Fruit fly (Drosophila melanogaster) whole organism: ENCODE data around the gene Abl.
"Not testable (repeated sequence)": the region's sequence is repeated elsewhere in the genome, so short reads cannot be mapped to it uniquely, and the experiment has no call there.

Experiments used
- CG8478 ChIP-seq: fragments of >200 bp; optimal IDR thresholded peaks from 2 replicates; lab custom pipeline; 2018; ENCODE audit warnings: inconsistent platforms
- Dll ChIP-seq: fragments of >200 bp; optimal IDR thresholded peaks from 2 replicates; lab custom pipeline; 2017
- EcR ChIP-seq, 2 experiments: fragments of >200 bp; optimal IDR thresholded peaks; 2 replicates each; lab custom pipeline; 2017; ENCODE audit warnings: missing biosample characterization in 2 of 2, missing genetic modification characterization in 2 of 2, missing genetic modification reagents in 2 of 2
- pan ChIP-seq: fragments of >200 bp; optimal IDR thresholded peaks from 2 replicates; lab custom pipeline; 2017
- psq ChIP-seq: fragments of >200 bp; optimal IDR thresholded peaks from 2 replicates; lab custom pipeline; 2017
- usp ChIP-seq: fragments of >200 bp; optimal IDR thresholded peaks from 2 replicates; lab custom pipeline; 2017; ENCODE audit warnings: missing biosample characterization, missing genetic modification characterization, mixed read lengths

The Abl gene

DNA sequence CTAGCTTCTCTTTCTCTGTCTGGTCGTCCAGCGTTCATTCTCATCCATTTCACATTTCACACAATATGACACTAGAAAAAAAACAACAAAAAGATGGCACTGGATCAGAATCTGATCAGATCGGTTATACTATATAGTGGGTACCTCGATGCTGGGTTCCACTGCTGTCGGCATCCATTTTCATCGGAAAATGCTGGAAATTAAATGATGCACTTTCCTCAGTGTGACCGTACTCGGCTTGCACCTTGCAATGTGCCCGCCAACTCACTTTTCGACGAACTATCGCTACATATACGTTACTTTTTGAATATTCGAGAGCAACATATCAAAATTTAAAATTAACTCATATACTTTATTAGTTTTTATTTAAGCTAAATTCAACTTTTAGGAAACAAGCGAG is 56.8 kb downstream of the Abl start, which contains the start of gene tra:
Gene tra (minus strand): TSS at position 191 of the 400 bp plus-strand sequence.
- no peak for TF ChIP-seq EcR (GFP tag; optimal IDR thresholded peaks at IDR 0.05; lab: Kevin White, UChicago)
- TF ChIP-seq CG8478 = no peak
- no peak for TF ChIP-seq pan (lab: Kevin White, UChicago)
- no peak for TF ChIP-seq psq
- no peak for TF ChIP-seq Dll
- TF ChIP-seq usp (GFP tag; lab: Kevin White, UChicago) = no peak

DNA sequence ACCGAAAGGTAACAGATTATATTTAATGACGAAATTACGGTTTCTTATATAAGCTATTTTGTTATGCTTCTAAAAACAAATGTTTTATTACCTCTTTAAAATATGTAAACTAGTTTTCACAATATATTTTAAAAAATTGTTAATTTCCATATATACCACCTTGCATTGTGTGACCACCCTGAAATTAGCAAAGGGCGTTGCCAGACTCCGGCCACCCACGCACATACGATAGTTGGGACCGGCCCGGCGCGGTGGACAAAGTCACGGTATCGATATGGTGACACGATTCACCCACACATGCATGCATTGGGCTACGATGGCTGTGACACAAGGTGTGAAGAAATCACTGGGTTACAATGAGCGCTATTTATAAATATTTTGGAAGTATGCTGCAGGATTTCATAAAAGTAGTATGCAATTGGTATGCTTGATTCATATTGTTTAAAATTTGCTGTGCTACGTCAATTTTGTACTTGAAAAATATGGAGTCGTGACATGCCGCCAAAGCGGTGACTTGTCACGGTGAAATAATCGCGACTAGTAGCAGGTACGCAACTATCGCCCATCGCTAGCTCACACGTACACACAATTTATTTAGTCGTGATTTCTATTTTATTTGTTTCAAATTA is 59.6 kb downstream of the Abl start:
- TF ChIP-seq usp (GFP tag; lab: Kevin White, UChicago) (no peak), CG8478 (no peak), psq (no peak), pan (lab: Kevin White, UChicago) (no peak), Dll (no peak), EcR (GFP tag; optimal IDR thresholded peaks at IDR 0.05; lab: Kevin White, UChicago) (no peak)

DNA sequence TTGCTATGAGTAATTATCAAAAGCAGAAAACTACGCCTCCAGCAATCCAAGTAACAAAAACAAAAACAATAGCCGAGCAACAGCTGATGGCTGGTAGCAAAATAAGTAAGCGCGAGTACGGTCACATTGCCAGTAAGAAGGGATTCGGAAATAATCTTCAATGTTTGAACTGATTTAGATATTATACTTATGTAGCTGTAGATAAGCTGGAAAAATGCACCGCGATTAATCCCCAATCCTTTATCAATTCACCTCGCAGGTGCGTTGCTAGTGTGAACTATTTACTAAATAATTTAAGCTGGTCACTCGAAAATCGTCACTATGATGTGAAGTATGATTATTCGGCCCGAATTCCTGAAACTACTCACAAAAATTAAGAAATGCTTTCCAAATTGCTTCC is 60.7 kb downstream of the Abl start, which contains the start of the genes Syx8 and CG32163:
Gene Syx8 (minus strand): TSS at position 69 of the 400 bp plus-strand sequence.
Gene CG32163 (plus strand): TSS at position 169 of the 400 bp plus-strand sequence.
- no peak for TF ChIP-seq Dll
- no peak for TF ChIP-seq usp (GFP tag; lab: Kevin White, UChicago)
- TF ChIP-seq pan (lab: Kevin White, UChicago) = no peak
- TF ChIP-seq CG8478 = no peak
- TF ChIP-seq psq = no peak
- no peak for TF ChIP-seq EcR (GFP tag; optimal IDR thresholded peaks at IDR 0.05; lab: Kevin White, UChicago)

DNA sequence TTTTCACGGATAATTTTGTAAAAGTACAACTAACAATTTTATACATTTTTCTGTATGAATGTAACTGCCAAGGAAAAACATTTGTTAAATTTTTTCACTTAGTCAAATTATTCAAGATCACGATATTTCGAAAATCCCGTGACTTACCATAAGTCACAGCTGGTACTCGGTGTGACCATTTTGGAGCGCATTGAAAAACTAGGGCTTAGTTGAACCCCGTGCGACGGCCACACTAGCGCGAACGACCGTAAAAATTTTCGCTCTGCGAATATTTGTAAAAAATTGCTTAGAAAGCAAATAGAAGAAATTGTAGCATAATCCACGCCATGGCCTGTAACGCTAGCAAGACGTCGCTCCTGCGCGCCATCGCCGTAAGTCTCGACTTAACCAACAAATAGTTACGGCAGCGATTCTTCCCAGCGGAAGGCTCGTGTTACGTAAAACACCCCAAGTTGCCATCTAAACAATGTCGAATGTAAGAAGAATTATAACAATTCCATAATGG is 63.6 kb downstream of the Abl start, which contains the start of gene UQCR-C2:
Gene UQCR-C2 (plus strand): TSS at position 51 of the 505 bp plus-strand sequence.
- TF ChIP-seq EcR (GFP tag; optimal IDR thresholded peaks at IDR 0.05; lab: Kevin White, UChicago) = no peak
- TF ChIP-seq usp (GFP tag; lab: Kevin White, UChicago) = no peak
- TF ChIP-seq pan (lab: Kevin White, UChicago) = no peak
- TF ChIP-seq Dll = no peak
- TF ChIP-seq CG8478 = no peak
- no peak for TF ChIP-seq psq

DNA sequence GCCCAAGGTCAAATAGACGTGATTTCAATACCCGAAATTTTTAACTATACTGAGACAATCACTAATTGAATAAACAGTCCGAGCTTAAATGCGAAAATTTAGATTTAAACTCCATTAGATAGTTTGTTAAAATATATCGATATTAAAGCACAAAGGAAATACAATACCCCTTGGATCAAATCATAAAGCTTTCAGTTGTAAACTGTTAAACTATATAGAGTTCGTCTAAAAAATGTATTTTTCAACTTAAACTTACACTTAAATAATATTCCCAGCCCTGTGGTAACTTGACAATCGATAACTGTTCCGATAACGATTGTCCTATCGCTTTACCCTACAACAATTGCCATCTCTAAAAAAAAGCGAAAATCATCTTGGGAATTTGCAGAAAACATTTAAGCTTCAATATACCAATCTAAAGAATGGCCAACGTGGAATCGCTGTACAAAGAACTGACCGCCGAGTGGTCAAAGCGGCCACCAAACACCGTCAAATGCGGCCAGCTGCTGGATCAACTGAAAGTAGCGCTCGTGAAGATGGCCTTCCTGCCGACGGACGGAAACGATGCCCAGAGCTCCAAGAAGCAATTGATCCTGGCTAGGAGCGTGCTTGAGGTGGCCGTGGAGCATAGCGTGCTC is 64.9 kb downstream of the Abl start, which contains the start of gene Rpn12:
Gene Rpn12 (plus strand): TSS at position 351 of the 638 bp plus-strand sequence.
- no peak for TF ChIP-seq Dll
- TF ChIP-seq psq = no peak
- TF ChIP-seq CG8478 = no peak
- no peak for TF ChIP-seq usp (GFP tag; lab: Kevin White, UChicago)
- no peak for TF ChIP-seq pan (lab: Kevin White, UChicago)
- TF ChIP-seq EcR (GFP tag; optimal IDR thresholded peaks at IDR 0.05; lab: Kevin White, UChicago) = no peak

DNA sequence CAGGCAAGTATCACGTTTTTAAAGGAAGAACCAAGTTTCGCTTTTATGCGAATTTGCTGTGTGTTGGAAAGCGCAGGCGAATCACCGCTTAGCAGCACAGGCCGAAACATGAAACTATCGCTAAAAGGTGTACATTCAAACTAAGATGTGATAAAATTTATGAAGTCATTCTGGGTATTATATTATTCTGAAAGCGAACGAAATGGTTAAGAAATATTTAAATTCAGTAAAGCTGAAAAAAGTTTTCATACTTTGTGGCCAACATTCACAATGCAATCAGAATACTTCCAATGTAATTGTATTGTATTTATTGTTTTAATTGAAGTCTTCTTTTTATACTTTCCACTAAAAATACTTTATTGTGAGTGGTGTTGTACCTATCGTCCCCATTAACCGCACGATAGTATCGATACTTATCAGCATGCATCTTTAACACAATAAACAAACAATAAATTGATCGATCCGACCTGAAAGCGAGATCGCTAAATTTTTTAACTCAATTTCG is 66.4 kb downstream of the Abl start, which contains the start of gene Smn:
Gene Smn (minus strand): TSS at position 347 of the 505 bp plus-strand sequence.
- no peak for TF ChIP-seq CG8478

DNA sequence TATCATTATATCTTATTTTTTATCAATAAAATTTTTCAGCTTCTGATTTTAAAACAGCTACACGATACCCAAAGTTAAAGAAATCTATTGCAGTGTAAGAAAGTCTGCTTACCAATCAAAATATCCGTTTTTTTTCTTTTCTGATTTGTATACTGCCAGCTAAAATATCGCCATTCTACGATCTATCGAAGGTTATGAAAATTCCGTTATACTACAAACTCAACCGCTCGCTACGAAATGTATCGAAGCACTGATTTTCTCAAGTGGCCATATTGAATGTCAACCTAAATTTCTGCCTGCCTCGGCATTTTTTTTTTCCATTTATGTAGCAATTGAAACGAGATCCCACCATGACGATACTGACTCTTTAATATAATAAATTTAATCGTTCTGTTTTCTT is 67.6 kb downstream of the Abl start, which contains the start of gene nxf2:
Gene nxf2 (minus strand): TSS at position 258 of the 400 bp plus-strand sequence.
- TF ChIP-seq CG8478 (no peak), EcR (GFP tag; optimal IDR thresholded peaks at IDR 0.05; lab: Kevin White, UChicago) (no peak), usp (GFP tag; lab: Kevin White, UChicago) (no peak), pan (lab: Kevin White, UChicago) (no peak), psq (no peak), Dll (no peak)

DNA sequence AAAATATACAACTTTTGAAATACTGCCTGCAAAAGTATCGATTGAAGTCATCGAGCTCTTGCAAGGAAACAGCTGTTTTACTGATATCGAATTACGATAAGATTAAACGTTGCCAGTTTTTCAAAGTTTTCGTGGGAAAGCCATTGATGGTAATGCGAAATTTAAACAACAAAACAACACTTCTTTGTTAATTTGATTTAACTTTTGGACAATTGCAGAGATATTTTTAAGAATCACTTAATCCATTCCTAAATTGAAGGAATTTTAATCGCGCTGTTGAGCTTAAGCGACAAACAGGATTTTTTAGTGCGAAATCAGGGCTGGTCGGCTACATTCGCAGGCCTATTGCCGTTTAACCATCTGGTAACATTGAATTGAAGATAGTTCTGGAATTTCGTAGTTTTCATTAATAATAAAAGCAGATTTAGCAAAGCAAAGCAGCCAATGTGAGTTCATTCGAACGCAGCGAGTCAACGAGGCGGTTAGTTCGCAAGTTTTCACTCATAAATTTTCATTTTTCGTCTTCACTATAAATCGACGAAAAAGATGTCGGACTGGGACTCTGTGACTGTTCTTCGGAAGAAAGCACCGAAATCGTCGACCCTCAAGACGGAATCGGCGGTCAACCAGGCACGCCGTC is 73.3 kb downstream of the Abl start, which contains the start of gene mbf1:
Gene mbf1 (plus strand): TSS at position 130 of the 640 bp plus-strand sequence.
- TF ChIP-seq EcR (GFP tag; optimal IDR thresholded peaks at IDR 0.05; lab: Kevin White, UChicago) = no peak
- TF ChIP-seq usp (GFP tag; lab: Kevin White, UChicago) = no peak
- TF ChIP-seq Dll = no peak
- no peak for TF ChIP-seq pan (lab: Kevin White, UChicago)
- no peak for TF ChIP-seq psq
- TF ChIP-seq CG8478 = no peak

DNA sequence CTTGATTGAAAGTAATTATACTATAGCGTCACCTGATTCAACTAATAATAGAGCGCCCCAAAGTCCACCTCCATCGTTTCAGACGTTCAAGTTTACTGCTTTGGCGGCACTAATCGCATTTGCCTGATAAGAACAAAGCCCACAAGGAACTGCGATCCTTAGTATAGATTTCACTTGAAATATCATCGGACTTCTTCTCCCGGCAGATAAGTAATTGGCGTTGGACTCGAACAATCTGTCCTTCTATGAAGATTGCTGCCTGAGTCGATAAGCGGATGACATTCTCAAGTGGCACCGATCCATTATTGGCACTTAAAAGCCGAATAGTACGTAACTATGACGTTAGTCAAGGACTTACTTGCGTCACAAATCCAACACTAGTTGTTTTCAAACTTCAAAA is 74.4 kb downstream of the Abl start, which contains the start of gene Mipp1:
Gene Mipp1 (minus strand): TSS at position 101 of the 400 bp plus-strand sequence.
- not testable (repeated sequence) for TF ChIP-seq EcR (GFP tag; optimal IDR thresholded peaks at IDR 0.05; lab: Kevin White, UChicago); Dll; pan (lab: Kevin White, UChicago)

DNA sequence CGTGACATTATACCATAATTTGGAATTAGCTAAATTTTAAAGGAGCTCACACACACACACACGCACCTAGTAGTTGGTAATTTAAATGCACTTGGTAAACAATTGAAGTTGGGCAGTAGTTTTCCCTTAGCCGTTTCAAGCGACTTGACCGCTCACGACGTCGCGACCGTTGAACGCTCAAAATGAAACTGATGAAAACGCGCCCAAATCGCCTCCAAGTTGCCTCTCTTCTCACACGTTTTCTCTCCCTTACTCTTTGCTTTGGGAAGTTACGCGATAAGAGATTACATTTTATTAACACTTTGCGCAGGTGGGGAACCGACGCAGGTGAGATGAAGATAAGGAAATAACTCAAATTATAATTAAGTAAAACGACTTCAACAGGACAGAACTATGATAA is 75.5 kb downstream of the Abl start:
- no peak for TF ChIP-seq CG8478
- TF ChIP-seq Dll = no peak
- no peak for TF ChIP-seq pan (lab: Kevin White, UChicago)
- TF ChIP-seq usp (GFP tag; lab: Kevin White, UChicago) = no peak
- no peak for TF ChIP-seq EcR (GFP tag; optimal IDR thresholded peaks at IDR 0.05; lab: Kevin White, UChicago)
- TF ChIP-seq psq = no peak

DNA sequence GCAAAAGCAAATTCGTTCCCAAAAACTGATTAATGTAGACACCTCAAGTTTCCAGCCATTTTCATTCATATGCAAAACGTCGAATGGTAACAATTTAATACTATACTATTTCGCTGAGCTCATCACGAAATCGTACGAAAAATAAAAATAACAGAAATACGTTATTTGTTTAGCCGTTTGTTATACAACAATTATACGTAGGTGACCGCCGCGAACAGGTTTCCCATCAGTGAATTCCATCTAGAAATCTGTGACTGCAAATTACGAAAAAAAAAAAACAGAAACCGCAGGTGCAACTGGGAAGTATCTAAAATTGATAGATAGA is 76.0 kb downstream of the Abl start:
- TF ChIP-seq psq (no peak), usp (GFP tag; lab: Kevin White, UChicago) (no peak), Dll (no peak), CG8478 (no peak)
